Worm (Caenorhabditis elegans) whole organism, L1 larva: ENCODE measurements around the gene lec-5.

Experiments used
- ceh-82 ChIP-seq, 3 experiments: fragments of 150-350 bp in 1 of 3; sonication (generic microtip) in 2 of 3; optimal IDR thresholded peaks; 2 replicates each; lab custom pipeline; 2014 to 2017; ENCODE audit warnings: missing biosample characterization in 3 of 3, missing genetic modification characterization in 3 of 3
- ceh-88 ChIP-seq: fragments of 200-800 bp; sonication (Bioruptor generic); IDR thresholded peaks from 2 replicates; pipeline ENCODE4 v1.3.6; 2022; ENCODE audit warnings: missing genetic modification characterization, missing compliant biosample characterization
- mdl-1 ChIP-seq, 2 experiments: fragments of 150-350 bp; optimal IDR thresholded peaks; 2 replicates each; lab custom pipeline; 2014 to 2017; ENCODE audit warnings: missing biosample characterization in 2 of 2, missing genetic modification characterization in 2 of 2, inconsistent platforms in 1 of 2
- mep-1 ChIP-seq: fragments of 150-350 bp; optimal IDR thresholded peaks from 2 replicates; lab custom pipeline; 2014; ENCODE audit warnings: missing biosample characterization, missing genetic modification characterization
- unc-62 ChIP-seq: fragments of 150-350 bp; optimal IDR thresholded peaks from 2 replicates; lab custom pipeline; 2014; ENCODE audit warnings: missing biosample characterization, missing genetic modification reagents, missing genetic modification characterization
- unc-98 ChIP-seq: fragments of 200-800 bp; sonication (Bioruptor generic); IDR thresholded peaks from 2 replicates; pipeline ENCODE4 v1.3.6; 2022; ENCODE audit warnings: missing genetic modification characterization, missing compliant biosample characterization

DNA sequence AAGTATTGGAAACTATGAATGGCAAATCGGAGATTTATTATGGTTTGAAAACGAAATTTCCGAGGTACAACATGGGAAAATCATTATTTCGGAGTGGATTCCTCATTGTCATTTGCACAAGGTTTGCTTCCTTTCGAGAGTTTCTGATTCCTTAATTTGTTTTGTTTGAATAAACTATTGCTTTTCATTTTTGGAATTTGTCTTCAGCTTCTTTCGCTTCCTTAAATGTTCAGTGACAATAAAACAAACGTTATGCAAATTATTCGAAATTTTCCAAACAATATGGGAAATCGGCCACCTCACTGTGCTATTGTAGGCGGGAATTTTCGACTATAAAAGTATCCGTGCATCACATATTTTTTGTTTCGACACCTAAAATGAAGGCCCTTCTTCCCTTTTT is 963 bp upstream of the lec-5 start, which contains the start of gene nep-25:
- no peak for TF ChIP-seq unc-98 (GFP tag; lab: Robert Waterston, UW)
- TF ChIP-seq mdl-1 (tag; optimal IDR thresholded peaks at IDR 0.05; lab: Kevin White, UChicago): no peak
- TF ChIP-seq ceh-88 (GFP tag; lab: Robert Waterston, UW): no peak
- TF ChIP-seq mep-1: no peak
- TF ChIP-seq ceh-82 (tag; optimal IDR thresholded peaks at IDR 0.05; lab: Kevin White, UChicago): no peak
- no peak for TF ChIP-seq unc-62
